Fruit fly (Drosophila melanogaster): Measurements from ENCODE around the gene CG14621.

Gene CG14621

dm6 chrX:22480612-22481011 lies 36.6 kb downstream of the CG14621 start:
- no peak for TF ChIP-seq CG17801 (GFP tag; optimal IDR thresholded peaks at IDR 0.05; ENCODE audit: partially characterized antibody)

- no peak for TF ChIP-seq CG17801 (GFP tag; optimal IDR thresholded peaks at IDR 0.05; ENCODE audit: partially characterized antibody)
These were observed 37.1 kb downstream of the CG14621 start for dm6 chrX:22481131-22481530.

dm6 chrX:22481860-22482544 lies 38.0 kb downstream of the CG14621 start, which contains the start of the genes Cp110 and CG12576:
TSS of gene Cp110 (plus strand) at chrX:22482082.
TSS of gene CG12576 (minus strand) at chrX:22482357.
- no peak for TF ChIP-seq CG17801 (GFP tag; optimal IDR thresholded peaks at IDR 0.05; ENCODE audit: partially characterized antibody)

- no peak for TF ChIP-seq CG17801 (GFP tag; optimal IDR thresholded peaks at IDR 0.05; ENCODE audit: partially characterized antibody)
These were observed 42.5 kb downstream of the CG14621 start for dm6 chrX:22486487-22486886.

- TF ChIP-seq CG17801 (GFP tag; optimal IDR thresholded peaks at IDR 0.05; ENCODE audit: partially characterized antibody): peak; percentile 50
These were observed 43.0 kb downstream of the CG14621 start for dm6 chrX:22486919-22487634.

- TF ChIP-seq CG17801 (GFP tag; optimal IDR thresholded peaks at IDR 0.05; ENCODE audit: partially characterized antibody): peak; percentile 29
These were observed 43.9 kb downstream of the CG14621 start for dm6 chrX:22487667-22488593.

dm6 chrX:22490584-22490983 lies 46.6 kb downstream of the CG14621 start:
- TF ChIP-seq CG17801 (GFP tag; optimal IDR thresholded peaks at IDR 0.05; ENCODE audit: partially characterized antibody): no peak

dm6 chrX:22491028-22491769 lies 47.2 kb downstream of the CG14621 start:
- TF ChIP-seq CG17801 (GFP tag; optimal IDR thresholded peaks at IDR 0.05; ENCODE audit: partially characterized antibody): peak; percentile 32
